Fruit fly (Drosophila melanogaster): ENCODE measurements around the gene Naa20A.

The Naa20A gene

DNA sequence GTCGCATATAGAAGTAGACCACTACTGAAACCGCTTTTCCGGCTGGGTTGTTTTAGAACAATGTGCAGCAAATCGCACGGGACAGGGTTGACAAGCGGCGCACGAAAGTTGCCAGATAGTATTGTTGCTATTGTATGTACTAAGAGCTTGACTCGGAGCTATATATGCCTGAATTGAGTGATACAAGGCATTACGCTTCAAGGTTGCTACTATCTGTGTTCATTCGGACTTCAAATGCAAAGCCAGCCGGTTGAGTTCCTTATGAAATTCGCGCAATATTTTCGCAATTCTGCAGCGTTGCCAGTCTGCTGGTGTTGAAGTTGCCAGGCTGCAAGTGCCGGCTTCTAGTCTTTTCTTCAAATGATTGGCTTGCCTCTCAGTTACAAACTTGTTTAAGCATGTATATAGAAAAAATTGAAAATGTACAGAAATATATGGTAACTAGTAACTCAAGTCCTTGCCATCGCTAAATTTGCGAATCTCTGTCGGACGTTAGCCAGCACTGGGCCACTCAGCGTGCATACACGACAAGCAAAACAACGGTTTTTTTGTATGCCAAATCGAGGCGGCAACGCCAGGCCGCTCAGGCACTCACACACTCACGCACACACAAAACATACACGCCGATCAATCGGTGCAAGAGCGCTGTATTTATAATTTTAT lies 29.0 kb upstream of the Naa20A start, which contains the start of the genes Ranbp21 and Elys:
Ranbp21 (minus strand) TSS at position 513 of the 663 bp plus-strand sequence.
Elys (plus strand) TSS at position 549 of the 663 bp plus-strand sequence.
- TF ChIP-seq CG11902 (GFP tag; optimal IDR thresholded peaks at IDR 0.05) (no peak), cyc (GFP tag; optimal IDR thresholded peaks at IDR 0.05) (peak; percentile 71), Ets96B (tag; optimal IDR thresholded peaks at IDR 0.05) (no peak), CG11762 (GFP tag; optimal IDR thresholded peaks at IDR 0.05; ENCODE audit: insufficient read depth) (no peak), Gug (GFP tag; IDR thresholded peaks at IDR 0.05) (0 out of 2 replicates have a peak, but pooled peaks have one; percentile 32), lz (GFP tag; optimal IDR thresholded peaks at IDR 0.05) (peak; percentile 68), CG6163 (GFP tag; IDR thresholded peaks at IDR 0.05) (peak; percentile 66; the same call in 2 of the 3 replicates), fd59A (GFP tag; optimal IDR thresholded peaks at IDR 0.05) (no peak), Sox14 (GFP tag; optimal IDR thresholded peaks at IDR 0.05) (peak; percentile 74), CG34406 (GFP tag; optimal IDR thresholded peaks at IDR 0.05) (peak; percentile 3), CG1621 (tag; optimal IDR thresholded peaks at IDR 0.05) (peak; percentile 5), CG8119 (GFP tag; IDR thresholded peaks at IDR 0.05) (no peak), CG4318 (GFP tag; optimal IDR thresholded peaks at IDR 0.05) (no peak), Hr39 (GFP tag; optimal IDR thresholded peaks at IDR 0.05) (peak; percentile 76), CG6792 (GFP tag; optimal IDR thresholded peaks at IDR 0.05) (no peak), CG10669 (GFP tag; optimal IDR thresholded peaks at IDR 0.05) (no peak), CG9139 (GFP tag; optimal IDR thresholded peaks at IDR 0.05) (no peak), dac (GFP tag; optimal IDR thresholded peaks at IDR 0.05) (no peak), spab (GFP tag; optimal IDR thresholded peaks at IDR 0.05) (no peak), CG31627 (GFP tag; optimal IDR thresholded peaks at IDR 0.05) (peak; percentile 74), Ets21C (GFP tag; optimal IDR thresholded peaks at IDR 0.05) (peak; percentile 56), CG3032 (tag; optimal IDR thresholded peaks at IDR 0.05) (peak; percentile 43), Sox102F (GFP tag; optimal IDR thresholded peaks at IDR 0.05) (no peak), Sox15 (GFP tag; optimal IDR thresholded peaks at IDR 0.05) (peak; percentile 55), Eip78C (GFP tag) (peak; percentile 77), CG7368 (GFP tag; optimal IDR thresholded peaks at IDR 0.05) (no peak), pdm3 (GFP tag; optimal IDR thresholded peaks at IDR 0.05) (no peak), esn (GFP tag; optimal IDR thresholded peaks at IDR 0.05) (peak; percentile 58), dsx (GFP tag; optimal IDR thresholded peaks at IDR 0.05; ENCODE audit: poor library complexity, severe bottlenecking) (no peak), Eip93F (GFP tag; optimal IDR thresholded peaks at IDR 0.05) (no peak), vri (GFP tag; optimal IDR thresholded peaks at IDR 0.05) (no peak), CG8632 (GFP tag; optimal IDR thresholded peaks at IDR 0.05) (no peak), CG6276 (GFP tag; optimal IDR thresholded peaks at IDR 0.05) (no peak), eg (GFP tag; IDR thresholded peaks at IDR 0.05) (peak; percentile 33; the same call in 1 of the 3 replicates), Eip75B (GFP tag; optimal IDR thresholded peaks at IDR 0.05) (no peak), Lpt (GFP tag; optimal IDR thresholded peaks at IDR 0.05) (peak; percentile 13), Hr38 (GFP tag; optimal IDR thresholded peaks at IDR 0.05) (no peak), Smox (GFP tag; optimal IDR thresholded peaks at IDR 0.05) (no peak)

DNA sequence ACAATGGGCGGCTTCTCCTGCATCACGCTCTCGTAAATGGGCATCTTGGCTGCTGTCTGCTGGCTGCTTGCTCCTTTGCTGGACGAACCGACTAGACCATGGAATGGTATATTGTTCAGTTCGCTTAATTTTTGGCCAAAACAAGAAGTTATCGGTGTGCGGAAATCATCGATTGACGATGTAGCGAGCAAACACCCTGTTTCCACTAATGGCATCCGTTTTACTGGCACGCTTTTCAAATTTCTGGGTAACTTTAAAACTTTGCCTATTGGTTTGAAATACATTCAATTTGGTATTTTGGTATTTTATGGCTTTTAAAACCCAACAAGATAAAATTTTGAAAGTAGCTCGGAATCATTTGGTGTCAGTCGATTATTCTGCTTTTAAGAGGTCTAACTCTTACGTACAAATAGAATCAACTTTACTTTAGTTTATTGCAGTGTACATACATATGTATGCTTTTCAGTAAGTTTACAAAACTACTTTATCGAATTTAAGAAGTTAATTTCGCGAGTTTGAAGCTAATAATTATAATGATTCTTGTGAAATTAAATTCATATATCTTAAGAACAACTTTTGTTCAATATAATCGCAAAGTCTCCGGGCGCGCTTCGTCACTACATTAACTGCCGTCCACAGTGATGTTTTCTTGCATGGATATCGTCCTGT lies 23.1 kb upstream of the Naa20A start, which contains the start of gene Arp10:
Arp10 (minus strand) TSS at position 304 of the 669 bp plus-strand sequence.
- TF ChIP-seq spab (GFP tag; optimal IDR thresholded peaks at IDR 0.05) (no peak), topi (GFP tag; optimal IDR thresholded peaks at IDR 0.05) (peak; percentile 5), Eip78C (GFP tag) (peak; percentile 55), CG6808 (GFP tag; optimal IDR thresholded peaks at IDR 0.05) (no peak), esn (GFP tag; optimal IDR thresholded peaks at IDR 0.05) (peak; percentile 17), achi (GFP tag; optimal IDR thresholded peaks at IDR 0.05) (peak; percentile 28), CG31627 (GFP tag; optimal IDR thresholded peaks at IDR 0.05) (peak; percentile 26), CG1621 (tag; optimal IDR thresholded peaks at IDR 0.05) (no peak), lz (GFP tag; optimal IDR thresholded peaks at IDR 0.05) (no peak), Ets96B (tag; optimal IDR thresholded peaks at IDR 0.05) (peak; percentile 7), CG4318 (GFP tag; optimal IDR thresholded peaks at IDR 0.05) (no peak), CG3032 (tag; optimal IDR thresholded peaks at IDR 0.05) (peak; percentile 12), eg (GFP tag; IDR thresholded peaks at IDR 0.05) (no peak), Hr4 (GFP tag; optimal IDR thresholded peaks at IDR 0.05) (peak; percentile 30), CG7368 (GFP tag; optimal IDR thresholded peaks at IDR 0.05) (no peak)

Data from whole organism, prepupa.